Fruit fly (Drosophila melanogaster) whole organism, embryonic: ENCODE results near the gene CG43678.

ENCODE experiments used
- CG10147 ChIP-seq: fragments of 200-800 bp; sonication (Bioruptor generic); optimal IDR thresholded peaks from 2 replicates; lab custom pipeline; 2019; ENCODE audit warnings: missing biosample characterization, mild to moderate bottlenecking, missing genetic modification characterization, moderate library complexity
- CG10431 ChIP-seq: fragments of 200-800 bp; sonication (Bioruptor generic); optimal IDR thresholded peaks from 3 replicates; lab custom pipeline; 2018; ENCODE audit warnings: missing biosample characterization, mild to moderate bottlenecking, missing genetic modification characterization
- CG10543 ChIP-seq: fragments of 200-800 bp; sonication (Bioruptor generic); optimal IDR thresholded peaks from 3 replicates; lab custom pipeline; 2017; ENCODE audit warnings: missing biosample characterization, mild to moderate bottlenecking, missing genetic modification characterization, moderate library complexity
- CG15479 ChIP-seq: fragments of 200-800 bp; sonication (Bioruptor generic); optimal IDR thresholded peaks from 3 replicates; lab custom pipeline; 2019; ENCODE audit warnings: missing biosample characterization, mild to moderate bottlenecking, missing genetic modification characterization, moderate library complexity
- CG1647 ChIP-seq: fragments of 200-800 bp; sonication (Bioruptor generic); optimal IDR thresholded peaks from 3 replicates; lab custom pipeline; 2016; ENCODE audit warnings: missing biosample characterization, missing genetic modification characterization
- CG17385 ChIP-seq: fragments of 200-800 bp; sonication (Bioruptor generic); optimal IDR thresholded peaks from 3 replicates; lab custom pipeline; 2018; ENCODE audit warnings: missing biosample characterization, mild to moderate bottlenecking, missing genetic modification characterization
- CG17829 ChIP-seq: fragments of 200-800 bp; optimal IDR thresholded peaks from 2 replicates; lab custom pipeline; 2019; ENCODE audit warnings: missing biosample characterization, mild to moderate bottlenecking, missing genetic modification characterization, moderate library complexity
- CG2202 ChIP-seq: fragments of 200-800 bp; sonication (Bioruptor generic); optimal IDR thresholded peaks from 2 replicates; lab custom pipeline; 2018; ENCODE audit warnings: missing biosample characterization, mild to moderate bottlenecking, missing genetic modification characterization
- CG30020 ChIP-seq: fragments of 200-800 bp; optimal IDR thresholded peaks from 2 replicates; lab custom pipeline; 2019; ENCODE audit warnings: missing biosample characterization, mild to moderate bottlenecking, missing genetic modification characterization, moderate library complexity
- CG31365 ChIP-seq: fragments of 200-800 bp; sonication (Bioruptor generic); optimal IDR thresholded peaks from 2 replicates; lab custom pipeline; 2018; ENCODE audit warnings: missing biosample characterization, mild to moderate bottlenecking, missing genetic modification characterization
- CG34224 ChIP-seq: fragments of 200-800 bp; sonication (Bioruptor generic); IDR thresholded peaks from 3 replicates; pipeline ENCODE4 v1.3.6; 2022; ENCODE audit warnings: missing biosample characterization, missing genetic modification characterization; ENCODE audit not compliant: partially characterized antibody
- CG5180 ChIP-seq: fragments of 200-800 bp; sonication (Bioruptor generic); optimal IDR thresholded peaks from 3 replicates; lab custom pipeline; 2017; ENCODE audit warnings: missing biosample characterization, missing genetic modification characterization, mild to moderate bottlenecking, moderate library complexity, missing genetic modification reagents
- CG9437 ChIP-seq: fragments of 200-800 bp; sonication (Bioruptor generic); optimal IDR thresholded peaks from 2 replicates; lab custom pipeline; 2018; ENCODE audit warnings: missing biosample characterization, mild to moderate bottlenecking, missing genetic modification characterization
- Chrac-16 ChIP-seq: fragments of 200-800 bp; sonication (Bioruptor generic); optimal IDR thresholded peaks from 3 replicates; lab custom pipeline; 2016; ENCODE audit warnings: missing biosample characterization, missing genetic modification characterization
- D ChIP-seq, 2 experiments: fragments of 200-800 bp in 1 of 2; fragments of >200 bp in 1 of 2; sonication (Bioruptor generic) in 1 of 2; optimal IDR thresholded peaks; 2 replicates in 1 of 2; 3 replicates in 1 of 2; lab custom pipeline; 2017; ENCODE audit warnings: mild to moderate bottlenecking in 1 of 2, missing biosample characterization in 1 of 2, missing genetic modification characterization in 1 of 2, missing genetic modification reagents in 1 of 2
- Dad ChIP-seq: fragments of 200-800 bp; sonication (Bioruptor generic); optimal IDR thresholded peaks from 3 replicates; lab custom pipeline; 2016; ENCODE audit warnings: missing biosample characterization, missing genetic modification characterization
- Dfd ChIP-seq, 2 experiments: fragments of >200 bp; optimal IDR thresholded peaks; 2 replicates each; lab custom pipeline; 2017; ENCODE audit warnings: missing biosample characterization in 2 of 2, missing genetic modification characterization in 2 of 2
- Fer2 ChIP-seq: fragments of 200-800 bp; sonication (Bioruptor generic); optimal IDR thresholded peaks from 2 replicates; lab custom pipeline; 2018; ENCODE audit warnings: missing biosample characterization, mild to moderate bottlenecking, missing genetic modification characterization, moderate library complexity
- Hey ChIP-seq: fragments of 200-800 bp; sonication (Bioruptor generic); optimal IDR thresholded peaks from 3 replicates; lab custom pipeline; 2018; ENCODE audit warnings: missing biosample characterization, mild to moderate bottlenecking, missing genetic modification characterization
- Hr39 ChIP-seq: fragments of >200 bp; optimal IDR thresholded peaks from 2 replicates; lab custom pipeline; 2017
- MBD-R2 ChIP-seq: fragments of 200-800 bp; sonication (Bioruptor generic); IDR thresholded peaks from 2 replicates; pipeline ENCODE4 v1.3.6; 2022; ENCODE audit warnings: missing biosample characterization, missing genetic modification characterization
- Meics ChIP-seq: fragments of 200-800 bp; sonication (Bioruptor generic); optimal IDR thresholded peaks from 2 replicates; lab custom pipeline; 2017; ENCODE audit warnings: missing biosample characterization, mild to moderate bottlenecking, missing genetic modification characterization
- Neu2 ChIP-seq: fragments of 200-800 bp; sonication (Bioruptor generic); optimal IDR thresholded peaks from 3 replicates; lab custom pipeline; 2016; ENCODE audit warnings: missing biosample characterization, missing genetic modification characterization, borderline replicate concordance
- Rx ChIP-seq: fragments of 200-800 bp; sonication (Bioruptor generic); IDR thresholded peaks from 2 replicates; pipeline ENCODE4 v1.3.6; 2022; ENCODE audit warnings: missing biosample characterization, missing genetic modification characterization
- YL-1 ChIP-seq: fragments of 200-800 bp; sonication (Bioruptor generic); optimal IDR thresholded peaks from 3 replicates; lab custom pipeline; 2017; ENCODE audit warnings: missing biosample characterization, mild to moderate bottlenecking, missing genetic modification characterization
- ci ChIP-seq: fragments of 200-800 bp; sonication (Bioruptor generic); IDR thresholded peaks from 3 replicates; pipeline ENCODE4 v1.3.6; 2022; ENCODE audit warnings: missing biosample characterization, missing genetic modification characterization
- dati ChIP-seq: fragments of 200-800 bp; sonication (Bioruptor generic); IDR thresholded peaks from 2 replicates; pipeline ENCODE4 v1.3.6; 2022; ENCODE audit warnings: missing biosample characterization, missing genetic modification characterization
- disco-r ChIP-seq: fragments of 200-800 bp; sonication (Bioruptor generic); optimal IDR thresholded peaks from 2 replicates; lab custom pipeline; 2016; ENCODE audit warnings: missing biosample characterization, missing genetic modification characterization
- dmrt99B ChIP-seq: fragments of 200-800 bp; sonication (Bioruptor generic); optimal IDR thresholded peaks from 2 replicates; lab custom pipeline; 2018; ENCODE audit warnings: missing biosample characterization, mild to moderate bottlenecking, missing genetic modification characterization, moderate library complexity
- gcm2 ChIP-seq: fragments of 200-800 bp; sonication (Bioruptor generic); optimal IDR thresholded peaks from 2 replicates; lab custom pipeline; 2016; ENCODE audit warnings: missing biosample characterization, missing genetic modification characterization
- gfzf ChIP-seq: fragments of 200-800 bp; sonication (Bioruptor generic); optimal IDR thresholded peaks from 2 replicates; lab custom pipeline; 2016; ENCODE audit warnings: missing biosample characterization, mild to moderate bottlenecking, missing genetic modification characterization, moderate library complexity
- grau ChIP-seq: fragments of 200-800 bp; optimal IDR thresholded peaks from 3 replicates; lab custom pipeline; 2019; ENCODE audit warnings: missing biosample characterization, mild to moderate bottlenecking, missing genetic modification characterization, moderate library complexity
- hbn ChIP-seq: fragments of 200-800 bp; sonication (Bioruptor generic); IDR thresholded peaks from 2 replicates; pipeline ENCODE4 v1.3.6; 2022; ENCODE audit warnings: missing biosample characterization, missing genetic modification characterization; ENCODE audit not compliant: partially characterized antibody
- luna ChIP-seq: fragments of 200-800 bp; sonication (Bioruptor generic); optimal IDR thresholded peaks from 2 replicates; lab custom pipeline; 2016; ENCODE audit warnings: missing biosample characterization, missing genetic modification characterization
- mam ChIP-seq: fragments of 200-800 bp; sonication (Bioruptor generic); optimal IDR thresholded peaks from 3 replicates; lab custom pipeline; 2016; ENCODE audit warnings: missing biosample characterization, missing genetic modification characterization
- org-1 ChIP-seq: fragments of 200-800 bp; sonication (Bioruptor generic); optimal IDR thresholded peaks from 2 replicates; lab custom pipeline; 2017; ENCODE audit warnings: missing biosample characterization, missing genetic modification characterization
- pb ChIP-seq: fragments of 200-800 bp; sonication (Bioruptor generic); optimal IDR thresholded peaks from 3 replicates; lab custom pipeline; 2016; ENCODE audit warnings: missing biosample characterization, missing genetic modification characterization
- pfk ChIP-seq: fragments of 200-800 bp; sonication (Bioruptor generic); optimal IDR thresholded peaks from 2 replicates; lab custom pipeline; 2018; ENCODE audit warnings: missing biosample characterization, mild to moderate bottlenecking, missing genetic modification characterization, moderate library complexity
- pho ChIP-seq: fragments of 200-800 bp; sonication (Bioruptor generic); optimal IDR thresholded peaks from 2 replicates; lab custom pipeline; 2016; ENCODE audit warnings: missing biosample characterization, missing genetic modification characterization
- phol ChIP-seq: fragments of 200-800 bp; sonication (Bioruptor generic); optimal IDR thresholded peaks from 3 replicates; lab custom pipeline; 2018; ENCODE audit warnings: missing biosample characterization, mild to moderate bottlenecking, missing genetic modification characterization, moderate library complexity
- scrt ChIP-seq: fragments of 200-800 bp; sonication (Bioruptor generic); optimal IDR thresholded peaks from 2 replicates; lab custom pipeline; 2018; ENCODE audit warnings: missing biosample characterization, mild to moderate bottlenecking, missing genetic modification characterization, moderate library complexity
- sim ChIP-seq: fragments of 200-800 bp; sonication (Bioruptor generic); IDR thresholded peaks from 2 replicates; pipeline ENCODE4 v1.3.6; 2022; ENCODE audit warnings: missing biosample characterization, missing genetic modification characterization
- sisA ChIP-seq: fragments of 200-800 bp; sonication (Bioruptor generic); IDR thresholded peaks from 2 replicates; pipeline ENCODE4 v1.3.6; 2022; ENCODE audit warnings: missing biosample characterization, missing genetic modification characterization
- sqz ChIP-seq: fragments of 200-800 bp; sonication (Bioruptor generic); optimal IDR thresholded peaks from 3 replicates; lab custom pipeline; 2018; ENCODE audit warnings: missing biosample characterization, mild to moderate bottlenecking, missing genetic modification characterization
- sr ChIP-seq: fragments of 200-800 bp; sonication (Bioruptor generic); IDR thresholded peaks from 3 replicates; pipeline ENCODE4 v1.3.6; 2022; ENCODE audit warnings: missing biosample characterization, missing genetic modification characterization
- tna ChIP-seq: fragments of 200-800 bp; sonication (Bioruptor generic); IDR thresholded peaks from 2 replicates; pipeline ENCODE4 v1.3.6; 2022; ENCODE audit warnings: missing biosample characterization, missing genetic modification characterization; ENCODE audit not compliant: partially characterized antibody
- trh ChIP-seq: fragments of 200-800 bp; sonication (Bioruptor generic); optimal IDR thresholded peaks from 2 replicates; lab custom pipeline; 2016; ENCODE audit warnings: missing biosample characterization, missing genetic modification characterization
- tup ChIP-seq: fragments of 200-800 bp; sonication (Bioruptor generic); optimal IDR thresholded peaks from 2 replicates; lab custom pipeline; 2016; ENCODE audit warnings: missing biosample characterization, mild to moderate bottlenecking, missing genetic modification characterization, moderate library complexity
- unc-4 ChIP-seq: fragments of 200-800 bp; sonication (Bioruptor generic); IDR thresholded peaks from 2 replicates; pipeline ENCODE4 v1.3.6; 2022; ENCODE audit warnings: missing biosample characterization, missing genetic modification characterization; ENCODE audit not compliant: partially characterized antibody
- unpg ChIP-seq: fragments of 200-800 bp; sonication (Bioruptor generic); optimal IDR thresholded peaks from 3 replicates; lab custom pipeline; 2018; ENCODE audit warnings: missing biosample characterization, mild to moderate bottlenecking, missing genetic modification characterization, moderate library complexity

The CG43678 gene

dm6 chr3L:15034061-15034713, 15.1 kb downstream of the CG43678 start (continued):
- TF ChIP-seq CG9437, result peak; percentile 40
- no peak for TF ChIP-seq CG15479
- no peak for TF ChIP-seq ci (GFP tag; lab: Robert Waterston, UW)
- no peak for TF ChIP-seq CG10431 (GFP tag; lab: Kevin White, UChicago)
- no peak for TF ChIP-seq mam (GFP tag; lab: Kevin White, UChicago)
- TF ChIP-seq Fer2 (tag; lab: Kevin White, UChicago), result peak; percentile 6
- TF ChIP-seq grau, result peak; percentile 69
- TF ChIP-seq CG30020, result no peak
- no peak for TF ChIP-seq tna (GFP tag; lab: Robert Waterston, UW)
- TF ChIP-seq CG10147 (GFP tag; lab: Kevin White, UChicago), result peak; percentile 59
- no peak for TF ChIP-seq luna (GFP tag; lab: Kevin White, UChicago)
- no peak for TF ChIP-seq sisA (GFP tag; lab: Robert Waterston, UW)
- TF ChIP-seq Neu2, result no peak
- no peak for TF ChIP-seq unpg
- no peak for TF ChIP-seq tup
- TF ChIP-seq gcm2, result no peak
- no peak for TF ChIP-seq CG1647 (GFP tag; lab: Kevin White, UChicago)
- TF ChIP-seq Rx, result no peak
- TF ChIP-seq dmrt99B (tag; lab: Kevin White, UChicago), result peak; percentile 63
- no peak for TF ChIP-seq Dfd (GFP tag; optimal IDR thresholded peaks at IDR 0.05; lab: Kevin White, UChicago)
- no peak for TF ChIP-seq YL-1 (GFP tag; lab: Kevin White, UChicago)
- no peak for TF ChIP-seq pb (GFP tag; lab: Kevin White, UChicago)
- TF ChIP-seq pfk (GFP tag; lab: Kevin White, UChicago), result no peak
- TF ChIP-seq CG5180, result peak; percentile 6
- no peak for TF ChIP-seq Dad (GFP tag; lab: Kevin White, UChicago)
- TF ChIP-seq sqz, result no peak
- no peak for TF ChIP-seq Chrac-16

- TF ChIP-seq MBD-R2 (GFP tag; lab: Robert Waterston, UW) (no peak), disco-r (GFP tag; lab: Kevin White, UChicago) (no peak), gfzf (no peak), sim (GFP tag; lab: Robert Waterston, UW) (no peak), sr (GFP tag; lab: Robert Waterston, UW) (no peak), CG9437 (no peak), CG31365 (tag; lab: Kevin White, UChicago) (no peak), trh (GFP tag; lab: Kevin White, UChicago) (no peak), dati (no peak), Hr39 (lab: Kevin White, UChicago) (no peak), CG10543 (GFP tag; lab: Kevin White, UChicago) (no peak), CG17385 (no peak), D (optimal IDR thresholded peaks at IDR 0.05; lab: Kevin White, UChicago) (peak; percentile 80), D (GFP tag; optimal IDR thresholded peaks at IDR 0.05; lab: Kevin White, UChicago) (no peak), hbn (GFP tag; lab: Robert Waterston, UW) (no peak), CG15479 (peak; percentile 43), org-1 (GFP tag; lab: Kevin White, UChicago) (no peak), phol (tag; lab: Kevin White, UChicago) (peak; percentile 13), CG2202 (tag; lab: Kevin White, UChicago) (no peak), unc-4 (no peak), Meics (no peak), scrt (GFP tag; lab: Kevin White, UChicago) (peak; percentile 55), Hey (tag; lab: Kevin White, UChicago) (peak; percentile 17), CG34224 (GFP tag; lab: Robert Waterston, UW) (no peak), pho (GFP tag; lab: Kevin White, UChicago) (no peak), unpg (no peak), CG17829 (tag; lab: Kevin White, UChicago) (no peak), Rx (no peak)
Observed at dm6 chr3L:15031773-15032172, 17.5 kb downstream of the CG43678 start.
